Worm (Caenorhabditis elegans) whole organism, mixed stage, embryonic: ENCODE results near the gene rnh-2.

ENCODE experiments used
- cnd-1 ChIP-seq: fragments of 200-800 bp; sonication (Bioruptor generic); optimal IDR thresholded peaks from 2 replicates; lab custom pipeline; 2018; ENCODE audit warnings: mild to moderate bottlenecking, missing genetic modification characterization, missing compliant biosample characterization
- nhr-237 ChIP-seq: fragments of 150-350 bp; optimal IDR thresholded peaks from 2 replicates; lab custom pipeline; 2014; ENCODE audit warnings: missing biosample characterization, missing genetic modification characterization
- nhr-76 ChIP-seq: sonication (generic microtip); optimal IDR thresholded peaks from 2 replicates; lab custom pipeline; 2017; ENCODE audit warnings: missing biosample characterization, missing genetic modification characterization

DNA sequence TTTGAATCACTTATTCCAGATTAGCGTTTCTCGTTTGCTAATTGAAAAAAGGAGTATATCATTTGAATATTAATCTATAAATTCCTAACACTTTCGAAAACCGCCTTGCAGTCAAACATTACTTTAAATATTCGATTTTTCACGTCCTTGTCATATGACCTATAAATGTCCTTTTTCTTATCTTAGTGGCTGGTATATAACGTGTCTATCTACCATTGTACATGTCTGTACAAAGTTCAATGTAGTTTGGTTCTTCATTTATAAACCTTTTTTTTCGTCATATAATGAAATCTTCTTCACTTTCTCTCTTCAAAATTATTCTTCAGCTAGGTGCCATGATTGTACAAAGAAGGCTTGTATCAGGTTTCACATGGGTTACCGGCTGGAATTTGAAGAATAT is 31.3 kb upstream of the rnh-2 start, which contains the start of gene gbh-2:
- TF ChIP-seq nhr-237 (tag; lab: Kevin White, UChicago) (no peak), nhr-76 (tag; lab: Kevin White, UChicago) (no peak), cnd-1 (tag; lab: Kevin White, UChicago) (no peak)
